Worm (Caenorhabditis elegans) whole organism, young adult: ENCODE data around the gene C09B9.1.

Experiments
- B0261.1 ChIP-seq: sonication (generic microtip); optimal IDR thresholded peaks from 2 replicates; lab custom pipeline; 2016; ENCODE audit warnings: mild to moderate bottlenecking, missing genetic modification characterization, moderate library complexity, missing compliant biosample characterization
- B0336.3 ChIP-seq: fragments of 200-800 bp; sonication (Bioruptor generic); IDR thresholded peaks from 2 replicates; pipeline ENCODE4 v1.3.6; 2022; ENCODE audit warnings: missing genetic modification characterization, missing compliant biosample characterization
- C06A6.2 ChIP-seq: fragments of 200-800 bp; sonication (Bioruptor generic); conservative IDR thresholded peaks from 2 replicates; pipeline ENCODE4 v1.3.6; 2022; ENCODE audit warnings: missing genetic modification characterization, missing compliant biosample characterization
- F33H1.4 ChIP-seq: fragments of 200-800 bp; sonication (Bioruptor generic); IDR thresholded peaks from 2 replicates; pipeline ENCODE4 v1.3.6; 2022; ENCODE audit warnings: missing genetic modification reagents, missing genetic modification characterization, missing compliant biosample characterization
- F49E8.2 ChIP-seq: sonication (generic microtip); optimal IDR thresholded peaks from 3 replicates; lab custom pipeline; 2017; ENCODE audit warnings: missing genetic modification characterization, mild to moderate bottlenecking, missing compliant biosample characterization, antibody characterized with exemption, moderate library complexity; ENCODE audit not compliant: insufficient read depth
- F57C9.4 ChIP-seq: sonication (generic microtip); optimal IDR thresholded peaks from 2 replicates; lab custom pipeline; 2017; ENCODE audit warnings: mild to moderate bottlenecking, missing genetic modification characterization, missing compliant biosample characterization
- Y79H2A.3 ChIP-seq: fragments of 200-800 bp; sonication (Bioruptor generic); conservative IDR thresholded peaks from 2 replicates; pipeline ENCODE4 v1.3.6; 2022; ENCODE audit warnings: missing genetic modification reagents, missing genetic modification characterization, missing compliant biosample characterization
- ama-1 ChIP-seq, 3 experiments: fragments of 150-350 bp in 1 of 3; sonication (generic microtip) in 2 of 3; optimal IDR thresholded peaks; 2 replicates each; lab custom pipeline; 2014 to 2018; ENCODE audit warnings: missing biosample characterization in 2 of 3, missing genetic modification characterization in 2 of 3, missing genetic modification reagents in 2 of 3
- athp-1 ChIP-seq: sonication (generic microtip); optimal IDR thresholded peaks from 2 replicates; lab custom pipeline; 2017; ENCODE audit warnings: mild to moderate bottlenecking, missing genetic modification characterization, missing compliant biosample characterization
- attf-5 ChIP-seq: fragments of 200-800 bp; sonication (Bioruptor generic); optimal IDR thresholded peaks from 2 replicates; lab custom pipeline; 2018; ENCODE audit warnings: mild to moderate bottlenecking, missing genetic modification characterization, missing compliant biosample characterization
- bed-1 ChIP-seq: fragments of 200-800 bp; sonication (Bioruptor generic); IDR thresholded peaks from 2 replicates; pipeline ENCODE4 v1.3.6; 2022; ENCODE audit warnings: missing genetic modification reagents, missing genetic modification characterization, missing compliant biosample characterization
- bed-2 ChIP-seq: fragments of 200-800 bp; sonication (Bioruptor generic); IDR thresholded peaks from 2 replicates; pipeline ENCODE4 v1.3.6; 2022; ENCODE audit warnings: missing genetic modification reagents, missing genetic modification characterization, missing compliant biosample characterization
- cebp-2 ChIP-seq: fragments of 200-800 bp; sonication (Bioruptor generic); IDR thresholded peaks from 2 replicates; pipeline ENCODE4 v1.3.6; 2022; ENCODE audit warnings: missing genetic modification characterization, missing compliant biosample characterization
- ceh-100 ChIP-seq: fragments of 200-800 bp; sonication (Bioruptor generic); IDR thresholded peaks from 2 replicates; pipeline ENCODE4 v1.3.6; 2022; ENCODE audit warnings: missing genetic modification reagents, missing genetic modification characterization, missing compliant biosample characterization
- ceh-27 ChIP-seq: fragments of 200-800 bp; sonication (Bioruptor generic); optimal IDR thresholded peaks from 2 replicates; lab custom pipeline; 2018; ENCODE audit warnings: mild to moderate bottlenecking, missing genetic modification characterization, moderate library complexity, missing compliant biosample characterization
- ceh-79 ChIP-seq: sonication (generic microtip); optimal IDR thresholded peaks from 2 replicates; lab custom pipeline; 2017; ENCODE audit warnings: mild to moderate bottlenecking, missing genetic modification characterization, missing compliant biosample characterization
- dox-1 ChIP-seq: fragments of 200-800 bp; sonication (Bioruptor generic); IDR thresholded peaks from 2 replicates; pipeline ENCODE4 v1.3.6; 2022; ENCODE audit warnings: missing genetic modification reagents, missing genetic modification characterization, missing compliant biosample characterization
- dpl-1 ChIP-seq: fragments of 150-350 bp; optimal IDR thresholded peaks from 2 replicates; lab custom pipeline; 2014; ENCODE audit warnings: missing biosample characterization, missing genetic modification reagents, missing genetic modification characterization
- egl-44 ChIP-seq: fragments of 200-800 bp; sonication (Bioruptor generic); IDR thresholded peaks from 2 replicates; pipeline ENCODE4 v1.3.6; 2022; ENCODE audit warnings: missing genetic modification reagents, missing genetic modification characterization, missing compliant biosample characterization
- ekl-4 ChIP-seq: fragments of 200-800 bp; sonication (Bioruptor generic); IDR thresholded peaks from 2 replicates; pipeline ENCODE4 v1.3.6; 2022; ENCODE audit warnings: missing genetic modification reagents, missing genetic modification characterization, missing compliant biosample characterization
- hmg-1.2 ChIP-seq: fragments of 200-800 bp; sonication (Bioruptor generic); IDR thresholded peaks from 2 replicates; pipeline ENCODE4 v1.3.6; 2022; ENCODE audit warnings: missing genetic modification reagents, missing genetic modification characterization, missing compliant biosample characterization
- hsf-1 ChIP-seq: fragments of 200-800 bp; sonication (Bioruptor generic); IDR thresholded peaks from 2 replicates; pipeline ENCODE4 v1.3.6; 2022; ENCODE audit warnings: missing genetic modification reagents, missing genetic modification characterization, missing compliant biosample characterization
- lag-1 ChIP-seq: fragments of 200-800 bp; sonication (Bioruptor generic); IDR thresholded peaks from 2 replicates; pipeline ENCODE4 v1.3.6; 2022; ENCODE audit warnings: missing genetic modification reagents, missing genetic modification characterization, missing compliant biosample characterization
- let-607 ChIP-seq, 2 experiments: fragments of 200-800 bp in 1 of 2; sonication (Bioruptor generic) in 1 of 2; sonication (generic microtip) in 1 of 2; optimal IDR thresholded peaks; 2 replicates each; lab custom pipeline; 2016 to 2018; ENCODE audit warnings: mild to moderate bottlenecking in 2 of 2, missing compliant biosample characterization in 2 of 2, missing genetic modification characterization in 2 of 2, moderate library complexity in 2 of 2, missing genotype in 1 of 2
- lin-26 ChIP-seq: fragments of 200-800 bp; sonication (Bioruptor generic); IDR thresholded peaks from 2 replicates; pipeline ENCODE4 v1.3.6; 2022; ENCODE audit warnings: missing genetic modification reagents, missing genetic modification characterization, missing compliant biosample characterization
- mcd-1 ChIP-seq: fragments of 200-800 bp; sonication (Bioruptor generic); IDR thresholded peaks from 2 replicates; pipeline ENCODE4 v1.3.6; 2022; ENCODE audit warnings: missing genetic modification reagents, missing genetic modification characterization, missing compliant biosample characterization
- mel-28 ChIP-seq: sonication (generic microtip); optimal IDR thresholded peaks from 2 replicates; lab custom pipeline; 2016; ENCODE audit warnings: borderline replicate concordance, mild to moderate bottlenecking, missing genetic modification characterization, missing compliant biosample characterization
- mxl-1 ChIP-seq: sonication (generic microtip); optimal IDR thresholded peaks from 2 replicates; lab custom pipeline; 2016; ENCODE audit warnings: missing genetic modification characterization, missing compliant biosample characterization
- nfya-1 ChIP-seq: sonication (generic microtip); optimal IDR thresholded peaks from 2 replicates; lab custom pipeline; 2017; ENCODE audit warnings: antibody characterized with exemption, missing compliant biosample characterization, missing genetic modification characterization, borderline replicate concordance; ENCODE audit not compliant: insufficient read depth
- nhr-179 ChIP-seq: sonication (generic microtip); optimal IDR thresholded peaks from 2 replicates; lab custom pipeline; 2016; ENCODE audit warnings: mild to moderate bottlenecking, missing genetic modification characterization, missing compliant biosample characterization
- nhr-27 ChIP-seq: fragments of 200-800 bp; sonication (Bioruptor generic); optimal IDR thresholded peaks from 2 replicates; lab custom pipeline; 2018; ENCODE audit warnings: mild to moderate bottlenecking, missing genetic modification characterization, moderate library complexity, missing compliant biosample characterization
- rec-8 ChIP-seq, 2 experiments: sonication (generic microtip); optimal IDR thresholded peaks; 2 replicates each; lab custom pipeline; 2016; ENCODE audit warnings: mild to moderate bottlenecking in 2 of 2, missing genetic modification characterization in 2 of 2, missing genetic modification reagents in 2 of 2, missing genotype in 2 of 2, missing biosample characterization in 1 of 2, missing compliant biosample characterization in 1 of 2, moderate library complexity in 1 of 2
- rpc-1 ChIP-seq, 2 experiments: fragments of 150-350 bp in 1 of 2; sonication (generic microtip) in 1 of 2; optimal IDR thresholded peaks; 2 replicates each; lab custom pipeline; 2014 to 2018; ENCODE audit warnings: missing biosample characterization in 1 of 2, missing genetic modification characterization in 1 of 2, missing genetic modification reagents in 1 of 2, missing genotype in 1 of 2
- sdz-38 ChIP-seq: sonication (generic microtip); optimal IDR thresholded peaks from 2 replicates; lab custom pipeline; 2016; ENCODE audit warnings: missing genotype, missing genetic modification characterization, missing compliant biosample characterization
- sea-2 ChIP-seq: fragments of 200-800 bp; sonication (Bioruptor generic); IDR thresholded peaks from 2 replicates; pipeline ENCODE4 v1.3.6; 2022; ENCODE audit warnings: missing genetic modification characterization, missing compliant biosample characterization
- snpc-1.3 ChIP-seq: sonication (generic microtip); optimal IDR thresholded peaks from 2 replicates; lab custom pipeline; 2017; ENCODE audit warnings: missing genetic modification characterization, mild to moderate bottlenecking, missing compliant biosample characterization, antibody characterized with exemption, moderate library complexity, missing genotype, missing genetic modification reagents; ENCODE audit not compliant: insufficient read depth
- snpc-3.4 ChIP-seq: sonication (generic microtip); optimal IDR thresholded peaks from 2 replicates; lab custom pipeline; 2017; ENCODE audit warnings: missing genetic modification characterization, mild to moderate bottlenecking, missing compliant biosample characterization, antibody characterized with exemption, moderate library complexity, missing genotype, missing genetic modification reagents
- somi-1 ChIP-seq: fragments of 200-800 bp; sonication (Bioruptor generic); optimal IDR thresholded peaks from 2 replicates; lab custom pipeline; 2018; ENCODE audit warnings: mild to moderate bottlenecking, missing genetic modification characterization, missing compliant biosample characterization
- sptf-2 ChIP-seq: fragments of 200-800 bp; sonication (Bioruptor generic); optimal IDR thresholded peaks from 2 replicates; lab custom pipeline; 2018; ENCODE audit warnings: mild to moderate bottlenecking, missing genetic modification characterization, missing compliant biosample characterization
- tbp1 ChIP-seq: fragments of 200-800 bp; sonication (Bioruptor generic); optimal IDR thresholded peaks from 2 replicates; lab custom pipeline; 2018; ENCODE audit warnings: mild to moderate bottlenecking, missing genetic modification characterization, missing compliant biosample characterization
- tbx-9 ChIP-seq: sonication (generic microtip); optimal IDR thresholded peaks from 2 replicates; lab custom pipeline; 2016; ENCODE audit warnings: borderline replicate concordance, missing genetic modification characterization, inconsistent platforms, missing compliant biosample characterization
- unc-130 ChIP-seq: sonication (generic microtip); optimal IDR thresholded peaks from 2 replicates; lab custom pipeline; 2016; ENCODE audit warnings: missing genetic modification reagents, missing genetic modification characterization, missing compliant biosample characterization
- xnd-1 ChIP-seq: sonication (generic microtip); optimal IDR thresholded peaks from 2 replicates; lab custom pipeline; 2016; ENCODE audit warnings: missing genotype, missing genetic modification reagents, missing genetic modification characterization, missing compliant biosample characterization
- zfh-2 ChIP-seq: fragments of 200-800 bp; sonication (Bioruptor generic); conservative IDR thresholded peaks from 2 replicates; pipeline ENCODE4 v1.3.6; 2022; ENCODE audit warnings: missing genetic modification reagents, missing genetic modification characterization, missing compliant biosample characterization
- ztf-18 ChIP-seq: sonication (generic microtip); optimal IDR thresholded peaks from 2 replicates; lab custom pipeline; 2016; ENCODE audit warnings: missing genotype, mild to moderate bottlenecking, missing genetic modification characterization, missing compliant biosample characterization

Gene C09B9.1

ce11 chrIV:5033276-5033675 lies 4.3 kb upstream of the C09B9.1 start, which contains the start of gene C09B9.4:
TSS of gene C09B9.4 (minus strand) at chrIV:5033376.
- no peak for TF ChIP-seq tbx-9 (tag; lab: Kevin White, UChicago)
- no peak for TF ChIP-seq F57C9.4 (tag; lab: Kevin White, UChicago)
- no peak for TF ChIP-seq ceh-27
- TF ChIP-seq hsf-1 (GFP tag; lab: Robert Waterston, UW) = no peak
- no peak for TF ChIP-seq zfh-2
- TF ChIP-seq mcd-1 (GFP tag; lab: Robert Waterston, UW) = no peak
- no peak for TF ChIP-seq sea-2 (GFP tag; lab: Robert Waterston, UW)
- TF ChIP-seq bed-2 (GFP tag; lab: Robert Waterston, UW) = no peak
- TF ChIP-seq let-607 (tag; optimal IDR thresholded peaks at IDR 0.05; lab: Kevin White, UChicago) = no peak
- no peak for TF ChIP-seq B0336.3 (GFP tag; lab: Robert Waterston, UW)
- no peak for TF ChIP-seq attf-5 (GFP tag; lab: Kevin White, UChicago)
- no peak for TF ChIP-seq mel-28
- no peak for TF ChIP-seq cebp-2 (GFP tag; lab: Robert Waterston, UW)
- no peak for TF ChIP-seq ceh-100 (GFP tag; lab: Robert Waterston, UW)
- no peak for TF ChIP-seq rpc-1 (optimal IDR thresholded peaks at IDR 0.05; lab: Kevin White, UChicago)
- TF ChIP-seq rpc-1 (tag; optimal IDR thresholded peaks at IDR 0.05; lab: Kevin White, UChicago) = no peak
- TF ChIP-seq egl-44 (GFP tag; lab: Robert Waterston, UW) = no peak
- TF ChIP-seq xnd-1 (tag; lab: Kevin White, UChicago) = no peak
- no peak for TF ChIP-seq sdz-38 (tag; lab: Kevin White, UChicago)
- no peak for TF ChIP-seq dox-1 (GFP tag; lab: Robert Waterston, UW)
- no peak for TF ChIP-seq mxl-1 (tag; lab: Kevin White, UChicago)

- TF ChIP-seq sea-2 (GFP tag; lab: Robert Waterston, UW) = no peak
- no peak for TF ChIP-seq nfya-1 (tag; lab: Kevin White, UChicago)
- no peak for TF ChIP-seq C06A6.2
- peak; percentile 99 for TF ChIP-seq tbp1 (GFP tag; lab: Kevin White, UChicago)
- TF ChIP-seq mel-28 = no peak
- peak; percentile 91 for TF ChIP-seq B0261.1 (tag; lab: Kevin White, UChicago)
- peak; percentile 30 for TF ChIP-seq ceh-27
- no peak for TF ChIP-seq bed-1 (GFP tag; lab: Robert Waterston, UW)
- peak; percentile 98 for TF ChIP-seq lin-26 (GFP tag; lab: Robert Waterston, UW)
- TF ChIP-seq ama-1 (optimal IDR thresholded peaks at IDR 0.05; lab: Kevin White, UChicago) = no peak
- TF ChIP-seq ama-1 (GFP tag; optimal IDR thresholded peaks at IDR 0.05; lab: Kevin White, UChicago) = no peak
- TF ChIP-seq F33H1.4 (GFP tag; lab: Robert Waterston, UW) = no peak
- no peak for TF ChIP-seq hsf-1 (GFP tag; lab: Robert Waterston, UW)
- peak; percentile 51; the same call in 1 of the 2 replicates for TF ChIP-seq ekl-4 (GFP tag; lab: Robert Waterston, UW)
- TF ChIP-seq hmg-1.2 = peak; percentile 66; the same call in 1 of the 2 replicates
- peak; percentile 8 for TF ChIP-seq somi-1 (GFP tag; lab: Kevin White, UChicago)
- TF ChIP-seq Y79H2A.3 (GFP tag; lab: Robert Waterston, UW) = 0 out of 2 replicates have a peak, but pooled peaks have one; percentile 62
- peak; percentile 44 for TF ChIP-seq snpc-1.3 (tag; lab: Kevin White, UChicago)
- no peak for TF ChIP-seq sdz-38 (tag; lab: Kevin White, UChicago)
- peak; percentile 44 for TF ChIP-seq unc-130 (GFP tag; lab: Kevin White, UChicago)
- TF ChIP-seq dpl-1 (GFP tag; lab: Kevin White, UChicago) = no peak
- peak; percentile 37 for TF ChIP-seq attf-5 (GFP tag; lab: Kevin White, UChicago)
- TF ChIP-seq athp-1 (tag; lab: Kevin White, UChicago) = peak; percentile 63
- TF ChIP-seq ceh-79 = no peak
- peak; percentile 71 for TF ChIP-seq ztf-18 (tag; lab: Kevin White, UChicago)
- TF ChIP-seq nhr-27 = no peak
- TF ChIP-seq nhr-179 (tag; lab: Kevin White, UChicago) = no peak
- TF ChIP-seq rec-8 (tag; optimal IDR thresholded peaks at IDR 0.05; lab: Kevin White, UChicago) = peak; percentile 9 to 77
- no peak for TF ChIP-seq lag-1
- TF ChIP-seq snpc-3.4 (tag; lab: Kevin White, UChicago) = peak; percentile 12
- peak; percentile 28 for TF ChIP-seq F49E8.2
- TF ChIP-seq sptf-2 = peak; percentile 74
These were observed 1.2 kb downstream of the C09B9.1 start for ce11 chrIV:5038744-5039143.
